Worm (Caenorhabditis elegans) whole organism, young adult: ENCODE measurements around the gene D1025.1.

ENCODE experiments used
- B0019.2 ChIP-seq: fragments of 200-800 bp; sonication (Bioruptor generic); conservative IDR thresholded peaks from 2 replicates; pipeline ENCODE4 v1.3.6; 2022; ENCODE audit warnings: missing genetic modification reagents, missing genetic modification characterization, missing compliant biosample characterization
- B0261.1 ChIP-seq: sonication (generic microtip); optimal IDR thresholded peaks from 2 replicates; lab custom pipeline; 2016; ENCODE audit warnings: mild to moderate bottlenecking, missing genetic modification characterization, moderate library complexity, missing compliant biosample characterization
- B0336.3 ChIP-seq: fragments of 200-800 bp; sonication (Bioruptor generic); IDR thresholded peaks from 2 replicates; pipeline ENCODE4 v1.3.6; 2022; ENCODE audit warnings: missing genetic modification characterization, missing compliant biosample characterization
- C06A6.2 ChIP-seq: fragments of 200-800 bp; sonication (Bioruptor generic); conservative IDR thresholded peaks from 2 replicates; pipeline ENCODE4 v1.3.6; 2022; ENCODE audit warnings: missing genetic modification characterization, missing compliant biosample characterization
- C17E4.6 ChIP-seq: fragments of 200-800 bp; sonication (Bioruptor generic); IDR thresholded peaks from 2 replicates; pipeline ENCODE4 v1.3.6; 2022; ENCODE audit warnings: missing genetic modification reagents, missing genetic modification characterization, missing compliant biosample characterization
- F55B11.4 ChIP-seq: sonication (generic microtip); optimal IDR thresholded peaks from 2 replicates; lab custom pipeline; 2016; ENCODE audit warnings: missing compliant biosample characterization, missing genetic modification characterization, borderline replicate concordance; ENCODE audit not compliant: insufficient read depth
- K11D2.4 ChIP-seq: fragments of 200-800 bp; sonication (Bioruptor generic); IDR thresholded peaks from 2 replicates; pipeline ENCODE4 v1.3.6; 2022; ENCODE audit warnings: missing genetic modification reagents, missing genetic modification characterization, missing compliant biosample characterization
- K12H6.12 ChIP-seq: fragments of 200-800 bp; sonication (Bioruptor generic); optimal IDR thresholded peaks from 2 replicates; lab custom pipeline; 2018; ENCODE audit warnings: mild to moderate bottlenecking, missing genetic modification characterization, missing compliant biosample characterization
- Y53F4B.3 ChIP-seq: fragments of 200-800 bp; sonication (Bioruptor generic); IDR thresholded peaks from 2 replicates; pipeline ENCODE4 v1.3.6; 2022; ENCODE audit warnings: missing genetic modification reagents, missing genetic modification characterization, missing compliant biosample characterization
- Y53G8AR.9 ChIP-seq: fragments of 200-800 bp; sonication (Bioruptor generic); conservative IDR thresholded peaks from 2 replicates; pipeline ENCODE4 v1.3.6; 2022; ENCODE audit warnings: missing genetic modification reagents, missing genetic modification characterization, missing compliant biosample characterization
- ZK185.1 ChIP-seq: sonication (generic microtip); optimal IDR thresholded peaks from 2 replicates; lab custom pipeline; 2016; ENCODE audit warnings: mild to moderate bottlenecking, missing genetic modification characterization, missing compliant biosample characterization; ENCODE audit not compliant: poor library complexity, severe bottlenecking
- aptf-2 ChIP-seq: fragments of 200-800 bp; sonication (Bioruptor generic); conservative IDR thresholded peaks from 2 replicates; pipeline ENCODE4 v1.3.6; 2022; ENCODE audit warnings: missing genetic modification reagents, missing genetic modification characterization, missing compliant biosample characterization
- athp-1 ChIP-seq: sonication (generic microtip); optimal IDR thresholded peaks from 2 replicates; lab custom pipeline; 2017; ENCODE audit warnings: mild to moderate bottlenecking, missing genetic modification characterization, missing compliant biosample characterization
- cebp-1 ChIP-seq, 2 experiments: fragments of 200-800 bp in 1 of 2; sonication (Bioruptor generic) in 1 of 2; sonication (generic microtip) in 1 of 2; IDR thresholded peaks in 1 of 2; optimal IDR thresholded peaks in 1 of 2; 2 replicates each; pipeline versions ENCODE4 v1.3.6 to Lab custom; 2017 to 2022; ENCODE audit warnings: missing compliant biosample characterization in 2 of 2, missing genetic modification characterization in 2 of 2, mild to moderate bottlenecking in 1 of 2, missing genetic modification reagents in 1 of 2, moderate library complexity in 1 of 2
- ceh-27 ChIP-seq: fragments of 200-800 bp; sonication (Bioruptor generic); optimal IDR thresholded peaks from 2 replicates; lab custom pipeline; 2018; ENCODE audit warnings: mild to moderate bottlenecking, missing genetic modification characterization, moderate library complexity, missing compliant biosample characterization
- ceh-58 ChIP-seq: fragments of 200-800 bp; sonication (Bioruptor generic); IDR thresholded peaks from 2 replicates; pipeline ENCODE4 v1.3.6; 2022; ENCODE audit warnings: missing genetic modification characterization, missing compliant biosample characterization
- ceh-79 ChIP-seq: sonication (generic microtip); optimal IDR thresholded peaks from 2 replicates; lab custom pipeline; 2017; ENCODE audit warnings: mild to moderate bottlenecking, missing genetic modification characterization, missing compliant biosample characterization
- dox-1 ChIP-seq: fragments of 200-800 bp; sonication (Bioruptor generic); IDR thresholded peaks from 2 replicates; pipeline ENCODE4 v1.3.6; 2022; ENCODE audit warnings: missing genetic modification reagents, missing genetic modification characterization, missing compliant biosample characterization
- dpl-1 ChIP-seq: fragments of 150-350 bp; optimal IDR thresholded peaks from 2 replicates; lab custom pipeline; 2014; ENCODE audit warnings: missing biosample characterization, missing genetic modification reagents, missing genetic modification characterization
- egrh-3 ChIP-seq: fragments of 200-800 bp; sonication (Bioruptor generic); IDR thresholded peaks from 2 replicates; pipeline ENCODE4 v1.3.6; 2022; ENCODE audit warnings: missing genetic modification reagents, missing genetic modification characterization, missing compliant biosample characterization
- him-1 ChIP-seq: sonication (generic microtip); optimal IDR thresholded peaks from 2 replicates; lab custom pipeline; 2016; ENCODE audit warnings: missing genotype, missing genetic modification reagents, missing genetic modification characterization, missing compliant biosample characterization
- hlh-12 ChIP-seq: sonication (generic microtip); optimal IDR thresholded peaks from 2 replicates; lab custom pipeline; 2016; ENCODE audit warnings: missing genetic modification characterization, missing compliant biosample characterization
- hmg-1.2 ChIP-seq: fragments of 200-800 bp; sonication (Bioruptor generic); IDR thresholded peaks from 2 replicates; pipeline ENCODE4 v1.3.6; 2022; ENCODE audit warnings: missing genetic modification reagents, missing genetic modification characterization, missing compliant biosample characterization
- hrde-1 ChIP-seq: sonication (generic microtip); optimal IDR thresholded peaks from 2 replicates; lab custom pipeline; 2016; ENCODE audit warnings: missing genetic modification characterization, mild to moderate bottlenecking, missing compliant biosample characterization, moderate library complexity, missing genotype, missing genetic modification reagents, borderline replicate concordance
- hsf-1 ChIP-seq: fragments of 200-800 bp; sonication (Bioruptor generic); IDR thresholded peaks from 2 replicates; pipeline ENCODE4 v1.3.6; 2022; ENCODE audit warnings: missing genetic modification reagents, missing genetic modification characterization, missing compliant biosample characterization
- lin-26 ChIP-seq: fragments of 200-800 bp; sonication (Bioruptor generic); IDR thresholded peaks from 2 replicates; pipeline ENCODE4 v1.3.6; 2022; ENCODE audit warnings: missing genetic modification reagents, missing genetic modification characterization, missing compliant biosample characterization
- lin-40 ChIP-seq: sonication (generic microtip); optimal IDR thresholded peaks from 2 replicates; lab custom pipeline; 2016; ENCODE audit warnings: missing genetic modification characterization, mild to moderate bottlenecking, missing compliant biosample characterization, missing genotype, missing genetic modification reagents
- lir-1 ChIP-seq: fragments of 200-800 bp; sonication (Bioruptor generic); conservative IDR thresholded peaks from 2 replicates; pipeline ENCODE4 v1.3.6; 2022; ENCODE audit warnings: missing genetic modification reagents, missing genetic modification characterization, missing compliant biosample characterization
- madf-3 ChIP-seq: fragments of 200-800 bp; sonication (Bioruptor generic); IDR thresholded peaks from 2 replicates; pipeline ENCODE4 v1.3.6; 2022; ENCODE audit warnings: missing genetic modification reagents, missing genetic modification characterization, missing compliant biosample characterization
- madf-6 ChIP-seq: fragments of 200-800 bp; sonication (Bioruptor generic); IDR thresholded peaks from 2 replicates; pipeline ENCODE4 v1.3.6; 2022; ENCODE audit warnings: missing genetic modification reagents, missing genetic modification characterization, missing compliant biosample characterization
- mcd-1 ChIP-seq: fragments of 200-800 bp; sonication (Bioruptor generic); IDR thresholded peaks from 2 replicates; pipeline ENCODE4 v1.3.6; 2022; ENCODE audit warnings: missing genetic modification reagents, missing genetic modification characterization, missing compliant biosample characterization
- nhr-120 ChIP-seq: fragments of 200-800 bp; sonication (Bioruptor generic); IDR thresholded peaks from 2 replicates; pipeline ENCODE4 v1.3.6; 2022; ENCODE audit warnings: missing genetic modification characterization, missing compliant biosample characterization
- nhr-27 ChIP-seq: fragments of 200-800 bp; sonication (Bioruptor generic); optimal IDR thresholded peaks from 2 replicates; lab custom pipeline; 2018; ENCODE audit warnings: mild to moderate bottlenecking, missing genetic modification characterization, moderate library complexity, missing compliant biosample characterization
- nhr-90 ChIP-seq: sonication (generic microtip); optimal IDR thresholded peaks from 2 replicates; lab custom pipeline; 2016; ENCODE audit warnings: missing genotype, mild to moderate bottlenecking, missing genetic modification characterization, missing compliant biosample characterization
- rcor-1 ChIP-seq: fragments of 200-800 bp; sonication (Bioruptor generic); IDR thresholded peaks from 2 replicates; pipeline ENCODE4 v1.3.6; 2022; ENCODE audit warnings: missing genetic modification reagents, missing genetic modification characterization, missing compliant biosample characterization
- sdz-38 ChIP-seq: sonication (generic microtip); optimal IDR thresholded peaks from 2 replicates; lab custom pipeline; 2016; ENCODE audit warnings: missing genotype, missing genetic modification characterization, missing compliant biosample characterization
- snpc-4 ChIP-seq, 5 experiments: fragments of 150-350 bp in 1 of 5; sonication (generic microtip) in 4 of 5; optimal IDR thresholded peaks; 2 replicates each; lab custom pipeline; 2014 to 2018; ENCODE audit warnings: missing genetic modification characterization in 5 of 5, missing biosample characterization in 3 of 5, antibody characterized with exemption in 2 of 5, mild to moderate bottlenecking in 2 of 5, missing compliant biosample characterization in 2 of 5, missing genotype in 2 of 5, moderate library complexity in 2 of 5, missing genetic modification reagents in 1 of 5
- somi-1 ChIP-seq: fragments of 200-800 bp; sonication (Bioruptor generic); optimal IDR thresholded peaks from 2 replicates; lab custom pipeline; 2018; ENCODE audit warnings: mild to moderate bottlenecking, missing genetic modification characterization, missing compliant biosample characterization
- sptf-2 ChIP-seq: fragments of 200-800 bp; sonication (Bioruptor generic); optimal IDR thresholded peaks from 2 replicates; lab custom pipeline; 2018; ENCODE audit warnings: mild to moderate bottlenecking, missing genetic modification characterization, missing compliant biosample characterization
- tbx-9 ChIP-seq: sonication (generic microtip); optimal IDR thresholded peaks from 2 replicates; lab custom pipeline; 2016; ENCODE audit warnings: borderline replicate concordance, missing genetic modification characterization, inconsistent platforms, missing compliant biosample characterization
- xnd-1 ChIP-seq: sonication (generic microtip); optimal IDR thresholded peaks from 2 replicates; lab custom pipeline; 2016; ENCODE audit warnings: missing genotype, missing genetic modification reagents, missing genetic modification characterization, missing compliant biosample characterization
- ztf-26 ChIP-seq: sonication (generic microtip); optimal IDR thresholded peaks from 2 replicates; lab custom pipeline; 2017; ENCODE audit warnings: missing genetic modification characterization, missing compliant biosample characterization

D1025.1 gene

ce11 chrX:14549709-14550199 is 29.2 kb downstream of the D1025.1 start, which contains the start of gene ram-5:
Gene ram-5 (plus strand): TSS chrX:14550149.
- peak; percentile 16 for TF ChIP-seq ceh-27 (GFP tag; lab: Kevin White, UChicago)
- TF ChIP-seq nhr-120 (GFP tag; lab: Robert Waterston, UW) = no peak

- TF ChIP-seq B0019.2 (GFP tag; lab: Robert Waterston, UW) (no peak), cebp-1 (GFP tag; IDR thresholded peaks at IDR 0.05; lab: Robert Waterston, UW) (no peak), cebp-1 (tag; optimal IDR thresholded peaks at IDR 0.05; lab: Kevin White, UChicago) (no peak), nhr-120 (GFP tag; lab: Robert Waterston, UW) (no peak)
These were observed 35.8 kb downstream of the D1025.1 start for ce11 chrX:14556403-14556802.

ce11 chrX:14557352-14557935 is 36.9 kb downstream of the D1025.1 start:
- TF ChIP-seq lin-26 (GFP tag; lab: Robert Waterston, UW) (no peak), lin-40 (tag; lab: Kevin White, UChicago) (peak; percentile 33), ceh-27 (GFP tag; lab: Kevin White, UChicago) (peak; percentile 68), him-1 (no peak), hlh-12 (no peak), hsf-1 (GFP tag; lab: Robert Waterston, UW) (no peak), ZK185.1 (peak; percentile 26), K11D2.4 (GFP tag; lab: Robert Waterston, UW) (no peak), B0261.1 (tag; lab: Kevin White, UChicago) (no peak), cebp-1 (GFP tag; IDR thresholded peaks at IDR 0.05; lab: Robert Waterston, UW) (peak; percentile 93), cebp-1 (tag; optimal IDR thresholded peaks at IDR 0.05; lab: Kevin White, UChicago) (peak; percentile 98), ztf-26 (tag; lab: Kevin White, UChicago) (no peak), madf-3 (GFP tag; lab: Robert Waterston, UW) (no peak), B0019.2 (GFP tag; lab: Robert Waterston, UW) (no peak), hrde-1 (no peak), snpc-4 (GFP tag; optimal IDR thresholded peaks at IDR 0.05; lab: Kevin White, UChicago) (no peak), snpc-4 (tag; optimal IDR thresholded peaks at IDR 0.05; lab: Kevin White, UChicago) (peak in 1 of 4 experiments; percentile 20), nhr-27 (no peak), ceh-79 (tag; lab: Kevin White, UChicago) (no peak), madf-6 (GFP tag; lab: Robert Waterston, UW) (no peak), C06A6.2 (GFP tag; lab: Robert Waterston, UW) (no peak), tbx-9 (tag; lab: Kevin White, UChicago) (no peak), dpl-1 (GFP tag; lab: Kevin White, UChicago) (no peak), dox-1 (GFP tag; lab: Robert Waterston, UW) (0 out of 2 replicates have a peak, but pooled peaks have one; percentile 5), Y53G8AR.9 (GFP tag; lab: Robert Waterston, UW) (no peak), mcd-1 (0 out of 2 replicates have a peak, but pooled peaks have one; percentile 9), rcor-1 (GFP tag; lab: Robert Waterston, UW) (no peak), sptf-2 (GFP tag; lab: Kevin White, UChicago) (no peak), K12H6.12 (tag; lab: Kevin White, UChicago) (peak; percentile 75), xnd-1 (tag; lab: Kevin White, UChicago) (no peak), B0336.3 (GFP tag; lab: Robert Waterston, UW) (no peak), F55B11.4 (no peak), sdz-38 (no peak), nhr-90 (tag; lab: Kevin White, UChicago) (no peak), lir-1 (GFP tag; lab: Robert Waterston, UW) (no peak), athp-1 (no peak), somi-1 (GFP tag; lab: Kevin White, UChicago) (no peak), ceh-58 (no peak), egrh-3 (no peak), hmg-1.2 (GFP tag; lab: Robert Waterston, UW) (no peak), C17E4.6 (no peak), aptf-2 (GFP tag; lab: Robert Waterston, UW) (no peak), Y53F4B.3 (GFP tag; lab: Robert Waterston, UW) (no peak)
